Worm (Caenorhabditis elegans): ENCODE measurements around the gene mrpl-16.
A peak's percentile ranks its signal among the peaks of the same experiment; 100 is the strongest.

mrpl-16 gene

DNA sequence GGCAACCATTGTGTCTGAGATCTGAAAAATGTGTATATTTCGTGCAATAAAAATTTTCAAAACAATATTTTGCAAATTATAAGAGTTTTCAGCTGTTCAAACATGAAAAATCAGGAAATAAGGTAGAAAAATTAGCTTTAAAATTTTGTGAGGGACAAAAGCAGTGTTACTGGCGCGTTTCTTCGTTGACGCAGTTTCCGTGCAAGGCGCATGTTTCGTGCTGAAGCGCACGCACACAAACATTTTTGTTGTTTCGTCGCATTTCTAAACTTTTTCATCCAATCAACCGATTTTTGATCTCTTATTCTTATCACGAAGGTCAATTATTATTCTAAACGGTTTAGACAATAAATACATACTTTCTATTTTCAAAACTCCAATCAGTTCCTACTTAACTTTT lies 10.9 kb upstream of the mrpl-16 start, which contains the start of gene nifk-1 (continued):
- TF ChIP-seq K12H6.12 (tag; optimal IDR thresholded peaks at IDR 0.05) (peak; percentile 22), snpc-3.4 (tag; optimal IDR thresholded peaks at IDR 0.05) (peak; percentile 23), aptf-3 (GFP tag; IDR thresholded peaks at IDR 0.05) (no peak), akir-1 (GFP tag; optimal IDR thresholded peaks at IDR 0.05) (no peak), ceh-58 (GFP tag; IDR thresholded peaks at IDR 0.05) (no peak), B0261.1 (tag; optimal IDR thresholded peaks at IDR 0.05) (no peak), lir-1 (GFP tag; conservative IDR thresholded peaks at IDR 0.05) (no peak), B0019.2 (GFP tag; conservative IDR thresholded peaks at IDR 0.05) (no peak), efl-1 (GFP tag; optimal IDR thresholded peaks at IDR 0.05) (peak; percentile 56), cebp-1 (GFP tag; IDR thresholded peaks at IDR 0.05) (no peak), cebp-1 (tag; optimal IDR thresholded peaks at IDR 0.05) (peak; percentile 58), nfya-2 (GFP tag; IDR thresholded peaks at IDR 0.05) (no peak), ceh-91 (GFP tag; IDR thresholded peaks at IDR 0.05) (no peak), madf-6 (GFP tag; IDR thresholded peaks at IDR 0.05) (peak; percentile 65)

DNA sequence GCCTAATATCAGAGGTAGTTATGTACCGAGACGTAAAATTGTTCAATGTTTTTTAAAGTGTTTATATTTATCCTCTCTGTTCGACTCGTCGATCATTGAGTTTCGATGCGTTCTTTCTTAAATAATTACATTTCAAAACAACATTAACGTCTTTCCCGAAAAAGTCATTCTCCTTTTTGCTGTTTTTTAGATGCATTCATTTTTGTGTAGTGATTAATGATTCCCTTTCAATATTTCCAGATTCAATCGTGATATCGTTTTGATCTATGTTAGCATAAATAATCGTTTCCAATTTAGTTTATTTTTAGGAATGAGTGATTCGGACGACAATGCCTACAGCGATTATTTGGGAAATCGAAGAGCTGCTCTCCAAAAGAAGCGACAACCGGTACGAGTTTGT lies 10.5 kb upstream of the mrpl-16 start, which contains the start of gene T04A8.8:
Gene T04A8.8, plus strand, starts transcription at position 301 of the 400 bp plus-strand sequence.
- no peak for TF ChIP-seq ZK185.1 (tag; optimal IDR thresholded peaks at IDR 0.05; ENCODE audit: poor library complexity, severe bottlenecking)
- no peak for TF ChIP-seq egl-44 (GFP tag; IDR thresholded peaks at IDR 0.05)
- TF ChIP-seq madf-3 (GFP tag; IDR thresholded peaks at IDR 0.05), result no peak
- TF ChIP-seq F49E8.2 (tag; optimal IDR thresholded peaks at IDR 0.05; ENCODE audit: insufficient read depth), result no peak
- no peak for TF ChIP-seq egl-18 (GFP tag; IDR thresholded peaks at IDR 0.05)
- no peak for TF ChIP-seq egrh-3 (GFP tag; IDR thresholded peaks at IDR 0.05)
- no peak for TF ChIP-seq mel-28 (tag; optimal IDR thresholded peaks at IDR 0.05; ENCODE audit: borderline replicate concordance)
- no peak for TF ChIP-seq ztf-26 (tag; optimal IDR thresholded peaks at IDR 0.05)
- TF ChIP-seq snpc-4 (GFP tag; optimal IDR thresholded peaks at IDR 0.05), result no peak
- TF ChIP-seq snpc-4 (tag; optimal IDR thresholded peaks at IDR 0.05), result no peak
- no peak for TF ChIP-seq ztf-3 (GFP tag; optimal IDR thresholded peaks at IDR 0.05)
- no peak for TF ChIP-seq nhr-80 (tag; optimal IDR thresholded peaks at IDR 0.05)
- no peak for TF ChIP-seq Y95B8A.8 (GFP tag; IDR thresholded peaks at IDR 0.05)
- no peak for TF ChIP-seq madf-10 (tag; optimal IDR thresholded peaks at IDR 0.05)
- TF ChIP-seq nhr-90 (tag; optimal IDR thresholded peaks at IDR 0.05), result no peak

DNA sequence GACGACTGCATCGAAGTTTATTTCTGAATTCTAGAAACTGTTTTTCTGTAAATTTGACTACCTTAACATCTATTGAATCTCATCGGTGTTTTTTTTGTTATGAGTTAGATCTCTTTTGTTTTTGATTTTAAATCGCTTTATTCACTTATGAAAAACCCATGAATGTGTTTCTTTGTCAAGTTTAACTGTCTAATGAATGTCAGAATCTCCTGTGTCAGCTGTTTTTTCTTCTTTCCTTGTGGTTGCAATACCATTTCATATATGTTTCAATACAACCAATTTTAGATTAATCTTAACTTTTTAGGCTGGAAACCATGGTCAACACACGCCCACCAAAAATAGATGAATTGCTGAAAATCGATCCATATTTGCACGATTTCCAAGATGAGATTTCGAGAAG lies 9.1 kb upstream of the mrpl-16 start, which contains the start of gene T04A8.7:
Gene T04A8.7, plus strand, starts transcription at position 301 of the 400 bp plus-strand sequence.
- TF ChIP-seq tlf-1 (GFP tag; optimal IDR thresholded peaks at IDR 0.05), result no peak
- TF ChIP-seq ztf-18 (tag; optimal IDR thresholded peaks at IDR 0.05), result peak; percentile 29
- TF ChIP-seq ama-1 (optimal IDR thresholded peaks at IDR 0.05), result no peak
- TF ChIP-seq ama-1 (GFP tag; optimal IDR thresholded peaks at IDR 0.05), result peak in 1 of 2 experiments; percentile 18
- 0 out of 2 replicates have a peak, but pooled peaks have one; percentile 20 for TF ChIP-seq ekl-4 (GFP tag; IDR thresholded peaks at IDR 0.05)
- TF ChIP-seq snpc-1.1 (tag; optimal IDR thresholded peaks at IDR 0.05; ENCODE audit: insufficient read depth), result no peak

DNA sequence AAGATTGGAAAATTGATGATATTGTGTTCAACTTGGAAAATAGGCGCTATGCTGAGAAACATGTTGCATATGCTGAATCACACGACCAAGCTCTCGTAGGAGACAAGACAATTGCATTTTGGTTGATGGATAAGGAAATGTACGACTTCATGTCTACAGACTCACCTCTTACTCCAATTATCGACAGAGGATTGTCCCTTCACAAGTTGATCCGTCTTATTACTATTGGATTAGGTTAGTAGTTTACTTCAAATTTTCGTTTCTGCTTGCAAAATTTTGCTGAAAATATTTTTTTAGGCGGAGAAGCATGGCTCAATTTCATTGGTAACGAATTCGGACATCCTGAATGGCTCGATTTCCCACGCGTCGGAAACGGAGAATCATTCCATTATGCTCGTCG lies 7.3 kb upstream of the mrpl-16 start:
- TF ChIP-seq zfh-2 (GFP tag; conservative IDR thresholded peaks at IDR 0.05), result no peak
- TF ChIP-seq B0035.1 (tag; optimal IDR thresholded peaks at IDR 0.05), result no peak
- TF ChIP-seq T26A5.8 (tag; optimal IDR thresholded peaks at IDR 0.05), result no peak
- TF ChIP-seq dpl-1 (GFP tag; optimal IDR thresholded peaks at IDR 0.05), result no peak
- TF ChIP-seq sea-2 (GFP tag; IDR thresholded peaks at IDR 0.05), result no peak
- no peak for TF ChIP-seq zim-3 (tag; optimal IDR thresholded peaks at IDR 0.05)
- TF ChIP-seq egrh-3 (GFP tag; IDR thresholded peaks at IDR 0.05), result no peak
- no peak for TF ChIP-seq chd-7 (tag; optimal IDR thresholded peaks at IDR 0.05)
- no peak for TF ChIP-seq ceh-58 (GFP tag; IDR thresholded peaks at IDR 0.05)
- TF ChIP-seq T07F8.4 (tag; optimal IDR thresholded peaks at IDR 0.05), result no peak
- no peak for TF ChIP-seq lin-54 (GFP tag; optimal IDR thresholded peaks at IDR 0.05)
- TF ChIP-seq Y67H2A.10 (GFP tag; conservative IDR thresholded peaks at IDR 0.05), result no peak
- TF ChIP-seq cebp-2 (GFP tag; IDR thresholded peaks at IDR 0.05), result no peak

Data from whole organism, young adult.